Worm (Caenorhabditis elegans) whole organism, late embryonic: ENCODE data around the gene grd-9.

Source experiments
- C08G9.2 ChIP-seq: sonication (generic microtip); optimal IDR thresholded peaks from 2 replicates; lab custom pipeline; 2016; ENCODE audit warnings: mild to moderate bottlenecking, missing genetic modification characterization, moderate library complexity, missing compliant biosample characterization
- F13H6.1 ChIP-seq: sonication (generic microtip); optimal IDR thresholded peaks from 2 replicates; lab custom pipeline; 2016; ENCODE audit warnings: missing genetic modification characterization, missing compliant biosample characterization
- Y22D7AL.16 ChIP-seq: sonication (generic microtip); optimal IDR thresholded peaks from 2 replicates; lab custom pipeline; 2016; ENCODE audit warnings: missing genetic modification characterization, missing compliant biosample characterization
- ceh-18 ChIP-seq: sonication (generic microtip); optimal IDR thresholded peaks from 2 replicates; lab custom pipeline; 2016; ENCODE audit warnings: missing genetic modification characterization, missing compliant biosample characterization
- ceh-2 ChIP-seq: sonication (generic microtip); optimal IDR thresholded peaks from 2 replicates; lab custom pipeline; 2016; ENCODE audit warnings: missing genotype, missing genetic modification characterization, missing compliant biosample characterization
- ceh-24 ChIP-seq: sonication (generic microtip); optimal IDR thresholded peaks from 2 replicates; lab custom pipeline; 2016; ENCODE audit warnings: mild to moderate bottlenecking, missing genetic modification characterization, missing compliant biosample characterization
- ceh-30 ChIP-seq: fragments of 150-350 bp; optimal IDR thresholded peaks from 2 replicates; lab custom pipeline; 2014; ENCODE audit warnings: missing biosample characterization, missing genetic modification characterization
- ceh-31 ChIP-seq: sonication (generic microtip); optimal IDR thresholded peaks from 2 replicates; lab custom pipeline; 2016; ENCODE audit warnings: missing genetic modification characterization, missing compliant biosample characterization
- ceh-34 ChIP-seq: sonication (generic microtip); optimal IDR thresholded peaks from 2 replicates; lab custom pipeline; 2016; ENCODE audit warnings: mild to moderate bottlenecking, missing genetic modification characterization, missing compliant biosample characterization
- ceh-45 ChIP-seq: fragments of 200-800 bp; sonication (Bioruptor generic); IDR thresholded peaks from 2 replicates; pipeline ENCODE4 v1.3.6; 2022; ENCODE audit warnings: missing genetic modification reagents, missing genetic modification characterization, missing compliant biosample characterization
- ceh-48 ChIP-seq: sonication (generic microtip); optimal IDR thresholded peaks from 2 replicates; lab custom pipeline; 2016; ENCODE audit warnings: missing genetic modification characterization, inconsistent platforms, missing compliant biosample characterization
- ceh-6 ChIP-seq: fragments of 200-800 bp; sonication (Bioruptor generic); optimal IDR thresholded peaks from 2 replicates; lab custom pipeline; 2018; ENCODE audit warnings: mild to moderate bottlenecking, missing genetic modification characterization, missing compliant biosample characterization
- ceh-9 ChIP-seq: sonication (generic microtip); optimal IDR thresholded peaks from 2 replicates; lab custom pipeline; 2016; ENCODE audit warnings: mild to moderate bottlenecking, missing genetic modification characterization, inconsistent platforms, missing compliant biosample characterization
- ets-4 ChIP-seq: sonication (generic microtip); optimal IDR thresholded peaks from 2 replicates; lab custom pipeline; 2016; ENCODE audit warnings: missing genetic modification characterization, missing compliant biosample characterization
- eyg-1 ChIP-seq: sonication (generic microtip); optimal IDR thresholded peaks from 2 replicates; lab custom pipeline; 2016; ENCODE audit warnings: missing genotype, missing genetic modification characterization, missing compliant biosample characterization
- fax-1 ChIP-seq: sonication (generic microtip); optimal IDR thresholded peaks from 2 replicates; lab custom pipeline; 2016; ENCODE audit warnings: missing genotype, missing genetic modification characterization, missing compliant biosample characterization
- fkh-6 ChIP-seq: sonication (generic microtip); optimal IDR thresholded peaks from 2 replicates; lab custom pipeline; 2016; ENCODE audit warnings: missing genetic modification characterization, missing compliant biosample characterization
- hlh-13 ChIP-seq: fragments of 200-800 bp; sonication (Bioruptor generic); optimal IDR thresholded peaks from 2 replicates; lab custom pipeline; 2018; ENCODE audit warnings: mild to moderate bottlenecking, missing genetic modification characterization, missing compliant biosample characterization
- hlh-30 ChIP-seq: sonication (generic microtip); optimal IDR thresholded peaks from 2 replicates; lab custom pipeline; 2017; ENCODE audit warnings: antibody characterized with exemption, missing genetic modification characterization, missing compliant biosample characterization; ENCODE audit not compliant: insufficient read depth
- hlh-8 ChIP-seq: sonication (generic microtip); optimal IDR thresholded peaks from 2 replicates; lab custom pipeline; 2016; ENCODE audit warnings: missing genotype, missing genetic modification characterization, missing compliant biosample characterization
- lim-6 ChIP-seq: sonication (generic microtip); optimal IDR thresholded peaks from 2 replicates; lab custom pipeline; 2016; ENCODE audit warnings: missing genetic modification characterization, missing compliant biosample characterization
- lin-11 ChIP-seq: fragments of 200-800 bp; sonication (Bioruptor generic); optimal IDR thresholded peaks from 2 replicates; lab custom pipeline; 2018; ENCODE audit warnings: mild to moderate bottlenecking, missing genetic modification characterization, missing compliant biosample characterization
- mec-3 ChIP-seq: sonication (generic microtip); optimal IDR thresholded peaks from 2 replicates; lab custom pipeline; 2016; ENCODE audit warnings: borderline replicate concordance, missing genetic modification characterization, missing compliant biosample characterization
- nfya-1 ChIP-seq: sonication (generic microtip); optimal IDR thresholded peaks from 2 replicates; lab custom pipeline; 2017; ENCODE audit warnings: missing genetic modification characterization, mild to moderate bottlenecking, missing compliant biosample characterization, antibody characterized with exemption, moderate library complexity
- nhr-11 ChIP-seq: fragments of 150-350 bp; optimal IDR thresholded peaks from 2 replicates; lab custom pipeline; 2014; ENCODE audit warnings: missing biosample characterization, missing genetic modification characterization
- nhr-232 ChIP-seq: sonication (generic microtip); optimal IDR thresholded peaks from 2 replicates; lab custom pipeline; 2016; ENCODE audit warnings: missing genetic modification characterization, missing compliant biosample characterization
- pag-3 ChIP-seq: sonication (generic microtip); optimal IDR thresholded peaks from 2 replicates; lab custom pipeline; 2016; ENCODE audit warnings: missing compliant biosample characterization, missing genetic modification characterization, borderline replicate concordance
- pax-1 ChIP-seq: fragments of 150-350 bp; optimal IDR thresholded peaks from 2 replicates; lab custom pipeline; 2014; ENCODE audit warnings: missing biosample characterization, missing genetic modification characterization
- pqm-1 ChIP-seq: sonication (generic microtip); optimal IDR thresholded peaks from 2 replicates; lab custom pipeline; 2016; ENCODE audit warnings: missing genetic modification characterization, missing compliant biosample characterization
- ref-2 ChIP-seq: sonication (generic microtip); optimal IDR thresholded peaks from 2 replicates; lab custom pipeline; 2016; ENCODE audit warnings: missing genetic modification characterization, missing compliant biosample characterization
- sox-2 ChIP-seq: fragments of 200-800 bp; sonication (Bioruptor generic); IDR thresholded peaks from 2 replicates; pipeline ENCODE4 v1.3.6; 2022; ENCODE audit warnings: missing genetic modification reagents, missing genetic modification characterization, missing compliant biosample characterization
- sox-4 ChIP-seq: sonication (generic microtip); optimal IDR thresholded peaks from 2 replicates; lab custom pipeline; 2017; ENCODE audit warnings: mild to moderate bottlenecking, missing genetic modification characterization, inconsistent platforms, missing compliant biosample characterization
- tbx-2 ChIP-seq: sonication (generic microtip); optimal IDR thresholded peaks from 2 replicates; lab custom pipeline; 2016; ENCODE audit warnings: missing genetic modification characterization, missing compliant biosample characterization
- ttx-3 ChIP-seq: sonication (generic microtip); optimal IDR thresholded peaks from 2 replicates; lab custom pipeline; 2016; ENCODE audit warnings: missing genetic modification reagents, missing genetic modification characterization, missing compliant biosample characterization
- unc-3 ChIP-seq, 2 experiments: fragments of 200-800 bp in 1 of 2; sonication (Bioruptor generic) in 1 of 2; sonication (generic microtip) in 1 of 2; conservative IDR thresholded peaks in 1 of 2; optimal IDR thresholded peaks in 1 of 2; 2 replicates each; pipeline versions ENCODE4 v1.3.6 to Lab custom; 2016 to 2022; ENCODE audit warnings: missing compliant biosample characterization in 2 of 2, missing genetic modification characterization in 2 of 2, missing genetic modification reagents in 1 of 2
- unc-42 ChIP-seq: sonication (generic microtip); optimal IDR thresholded peaks from 2 replicates; lab custom pipeline; 2016; ENCODE audit warnings: missing genotype, missing genetic modification characterization, missing compliant biosample characterization
- unc-86 ChIP-seq: sonication (generic microtip); optimal IDR thresholded peaks from 2 replicates; lab custom pipeline; 2016; ENCODE audit warnings: missing genetic modification characterization, missing compliant biosample characterization

grd-9 gene

DNA sequence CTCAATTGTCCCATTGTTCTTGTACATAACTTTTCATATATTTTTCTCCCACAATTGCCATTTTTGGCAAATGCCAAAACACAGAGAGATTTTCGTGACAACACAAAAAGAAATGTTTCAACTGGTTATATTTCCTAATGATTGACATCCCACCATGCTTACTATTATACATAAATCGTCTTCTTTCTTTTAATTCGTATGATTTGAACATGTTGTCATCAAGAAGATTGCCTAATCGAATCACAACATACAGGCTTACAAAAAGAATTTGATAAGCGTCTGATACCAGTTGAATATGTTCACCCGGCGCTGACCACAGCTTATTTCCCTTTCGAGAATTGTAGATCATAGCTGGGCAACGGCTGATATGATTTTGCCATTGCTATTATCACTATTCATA lies at the start of gene grd-9:
Gene grd-9, plus strand, starts transcription at position 301 of the 400 bp plus-strand sequence.
- TF ChIP-seq hlh-13 (GFP tag; lab: Kevin White, UChicago) (no peak), pax-1 (tag; lab: Kevin White, UChicago) (no peak), unc-42 (tag; lab: Kevin White, UChicago) (no peak), ets-4 (tag; lab: Kevin White, UChicago) (no peak), ceh-48 (tag; lab: Kevin White, UChicago) (no peak)

DNA sequence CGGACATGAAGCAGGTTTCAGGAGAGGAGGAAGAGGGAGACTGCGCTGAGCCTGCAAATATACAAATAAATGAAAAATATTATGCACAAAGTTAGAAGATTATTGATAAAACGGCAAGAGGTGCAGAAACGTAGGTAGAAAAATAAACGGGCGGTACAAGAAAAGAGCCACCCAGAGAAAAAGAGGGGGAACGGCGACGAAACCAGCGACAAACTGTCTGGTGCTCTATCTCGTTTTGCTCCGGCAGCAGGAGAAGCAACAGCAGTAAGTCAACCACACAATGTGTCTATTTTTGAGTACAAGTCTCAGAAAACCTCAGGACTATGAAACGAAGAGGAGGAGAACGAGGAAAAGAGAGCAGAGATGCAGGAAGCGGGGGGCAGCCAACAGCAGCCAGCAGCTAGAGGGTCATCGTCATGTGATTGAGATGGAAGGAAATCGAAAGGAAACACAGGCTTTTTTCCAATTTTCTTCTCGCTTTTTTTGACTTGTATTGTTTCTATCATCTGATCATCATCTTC lies 49.4 kb upstream of the grd-9 start, which contains the start of gene F26F12.3:
Gene F26F12.3, minus strand, starts transcription at position 51 of the 521 bp plus-strand sequence.
- peak; percentile 39 for TF ChIP-seq pqm-1 (tag; lab: Kevin White, UChicago)
- TF ChIP-seq sox-2 (GFP tag; lab: Robert Waterston, UW): no peak
- TF ChIP-seq unc-86: no peak
- TF ChIP-seq lim-6 (tag; lab: Kevin White, UChicago): no peak
- no peak for TF ChIP-seq hlh-8 (tag; lab: Kevin White, UChicago)
- TF ChIP-seq pax-1 (tag; lab: Kevin White, UChicago): no peak
- TF ChIP-seq nhr-232 (tag; lab: Kevin White, UChicago): peak; percentile 14
- peak; percentile 23 for TF ChIP-seq unc-42 (tag; lab: Kevin White, UChicago)
- no peak for TF ChIP-seq pag-3 (tag; lab: Kevin White, UChicago)
- no peak for TF ChIP-seq fkh-6 (tag; lab: Kevin White, UChicago)
- no peak for TF ChIP-seq ceh-9
- TF ChIP-seq C08G9.2 (tag; lab: Kevin White, UChicago): no peak
- peak; percentile 8 for TF ChIP-seq ceh-34
- TF ChIP-seq ceh-31 (tag; lab: Kevin White, UChicago): peak; percentile 38
- no peak for TF ChIP-seq ceh-24 (tag; lab: Kevin White, UChicago)
- TF ChIP-seq ceh-6: no peak
- TF ChIP-seq mec-3 (tag; lab: Kevin White, UChicago): no peak
- no peak for TF ChIP-seq Y22D7AL.16 (tag; lab: Kevin White, UChicago)
- peak; percentile 86 for TF ChIP-seq hlh-30 (tag; lab: Kevin White, UChicago)
- no peak for TF ChIP-seq ttx-3
- no peak for TF ChIP-seq lin-11 (tag; lab: Kevin White, UChicago)
- TF ChIP-seq ceh-18 (tag; lab: Kevin White, UChicago): peak; percentile 27
- peak; percentile 24 for TF ChIP-seq F13H6.1 (tag; lab: Kevin White, UChicago)
- TF ChIP-seq sox-4 (tag; lab: Kevin White, UChicago): no peak
- TF ChIP-seq ceh-2 (tag; lab: Kevin White, UChicago): no peak
- 0 out of 2 replicates have a peak, but pooled peaks have one; percentile 43 for TF ChIP-seq unc-3 (GFP tag; conservative IDR thresholded peaks at IDR 0.05; lab: Robert Waterston, UW)
- peak; percentile 6 for TF ChIP-seq unc-3 (tag; optimal IDR thresholded peaks at IDR 0.05; lab: Kevin White, UChicago)
- peak; percentile 39 for TF ChIP-seq tbx-2
- TF ChIP-seq ets-4 (tag; lab: Kevin White, UChicago): peak; percentile 3
- no peak for TF ChIP-seq eyg-1 (tag; lab: Kevin White, UChicago)
- no peak for TF ChIP-seq fax-1 (tag; lab: Kevin White, UChicago)
- TF ChIP-seq nfya-1: peak; percentile 20
- no peak for TF ChIP-seq ceh-30
- TF ChIP-seq ref-2: peak; percentile 5
- TF ChIP-seq nhr-11 (tag; lab: Kevin White, UChicago): no peak
- TF ChIP-seq, all 69 proteins: peak for 13

ce11 chrV:5846729-5847128 lies 48.4 kb upstream of the grd-9 start:
- peak; percentile 17 for TF ChIP-seq tbx-2
- peak; percentile 2 for TF ChIP-seq fkh-6 (tag; lab: Kevin White, UChicago)
- peak; percentile 2 for TF ChIP-seq ref-2
- TF ChIP-seq ceh-31 (tag; lab: Kevin White, UChicago): peak; percentile 73
- peak; percentile 30 for TF ChIP-seq unc-42 (tag; lab: Kevin White, UChicago)
- TF ChIP-seq ceh-45 (GFP tag; lab: Robert Waterston, UW): no peak
- no peak for TF ChIP-seq nhr-232 (tag; lab: Kevin White, UChicago)
- TF ChIP-seq ceh-34: peak; percentile 1
